Fruit fly (Drosophila melanogaster) whole organism, embryonic: ENCODE results near the gene SclA.
A peak's percentile ranks its signal among the peaks of the same experiment; 100 is the strongest.

ENCODE experiments used
- Atf6 ChIP-seq: fragments of 200-800 bp; sonication (Bioruptor generic); IDR thresholded peaks from 2 replicates; pipeline ENCODE4 v1.3.6; 2022; ENCODE audit warnings: missing biosample characterization, missing genetic modification characterization
- BtbVII ChIP-seq: fragments of 200-800 bp; sonication (Bioruptor generic); optimal IDR thresholded peaks from 3 replicates; lab custom pipeline; 2017; ENCODE audit warnings: missing biosample characterization, mild to moderate bottlenecking, missing genetic modification characterization
- Bteb2 ChIP-seq: fragments of 200-800 bp; sonication (Bioruptor generic); optimal IDR thresholded peaks from 2 replicates; lab custom pipeline; 2016; ENCODE audit warnings: missing biosample characterization, missing genetic modification characterization
- C15 ChIP-seq: fragments of 200-800 bp; sonication (Bioruptor generic); IDR thresholded peaks from 3 replicates; pipeline ENCODE4 v1.3.6; 2022; ENCODE audit warnings: missing biosample characterization, missing genetic modification characterization
- CG10209 ChIP-seq: fragments of 200-800 bp; sonication (Bioruptor generic); optimal IDR thresholded peaks from 3 replicates; lab custom pipeline; 2017; ENCODE audit warnings: missing biosample characterization, mild to moderate bottlenecking, missing genetic modification characterization, missing genetic modification reagents
- CG1024 ChIP-seq: fragments of 200-800 bp; sonication (Bioruptor generic); IDR thresholded peaks from 2 replicates; pipeline ENCODE4 v1.3.6; 2022; ENCODE audit warnings: missing biosample characterization, missing genetic modification characterization
- CG11398 ChIP-seq: fragments of 200-800 bp; sonication (Bioruptor generic); optimal IDR thresholded peaks from 2 replicates; lab custom pipeline; 2016; ENCODE audit warnings: missing biosample characterization, missing genetic modification characterization
- CG11560 ChIP-seq: fragments of 200-800 bp; sonication (Bioruptor generic); IDR thresholded peaks from 3 replicates; pipeline ENCODE4 v1.3.6; 2022; ENCODE audit warnings: missing biosample characterization, missing genetic modification characterization
- CG12391 ChIP-seq: fragments of 200-800 bp; sonication (Bioruptor generic); optimal IDR thresholded peaks from 3 replicates; lab custom pipeline; 2018; ENCODE audit warnings: missing biosample characterization, mild to moderate bottlenecking, missing genetic modification characterization, moderate library complexity
- CG14014 ChIP-seq: fragments of 200-800 bp; sonication (Bioruptor generic); IDR thresholded peaks from 2 replicates; pipeline ENCODE4 v1.3.6; 2022; ENCODE audit warnings: missing biosample characterization, missing genetic modification characterization
- CG1603 ChIP-seq: fragments of 200-800 bp; sonication (Bioruptor generic); optimal IDR thresholded peaks from 2 replicates; lab custom pipeline; 2019; ENCODE audit warnings: missing biosample characterization, mild to moderate bottlenecking, missing genetic modification characterization, moderate library complexity
- CG17912 ChIP-seq: fragments of 200-800 bp; sonication (Bioruptor generic); optimal IDR thresholded peaks from 2 replicates; lab custom pipeline; 2018; ENCODE audit warnings: missing biosample characterization, mild to moderate bottlenecking, missing genetic modification characterization
- CG2712 ChIP-seq: fragments of 200-800 bp; optimal IDR thresholded peaks from 3 replicates; lab custom pipeline; 2019; ENCODE audit warnings: missing biosample characterization, mild to moderate bottlenecking, missing genetic modification characterization, moderate library complexity
- CG3065 ChIP-seq: fragments of 200-800 bp; sonication (Bioruptor generic); optimal IDR thresholded peaks from 2 replicates; lab custom pipeline; 2016; ENCODE audit warnings: missing biosample characterization, missing genetic modification characterization
- CG31388 ChIP-seq: fragments of 200-800 bp; sonication (Bioruptor generic); optimal IDR thresholded peaks from 2 replicates; lab custom pipeline; 2016; ENCODE audit warnings: missing biosample characterization, missing genetic modification characterization
- CG32532 ChIP-seq: fragments of 200-800 bp; sonication (Bioruptor generic); IDR thresholded peaks from 2 replicates; pipeline ENCODE4 v1.3.6; 2022; ENCODE audit warnings: missing biosample characterization, missing genetic modification characterization
- CG34422 ChIP-seq: fragments of 200-800 bp; sonication (Bioruptor generic); IDR thresholded peaks from 3 replicates; pipeline ENCODE4 v1.3.6; 2022; ENCODE audit warnings: missing biosample characterization, missing genetic modification characterization
- CG3995 ChIP-seq: fragments of 200-800 bp; sonication (Bioruptor generic); optimal IDR thresholded peaks from 3 replicates; lab custom pipeline; 2016; ENCODE audit warnings: missing biosample characterization, missing genetic modification characterization
- CG4820 ChIP-seq: fragments of 200-800 bp; sonication (Bioruptor generic); optimal IDR thresholded peaks from 3 replicates; lab custom pipeline; 2016; ENCODE audit warnings: missing biosample characterization, missing genetic modification characterization
- CG7271 ChIP-seq: fragments of 200-800 bp; sonication (Bioruptor generic); optimal IDR thresholded peaks from 2 replicates; lab custom pipeline; 2018; ENCODE audit warnings: missing biosample characterization, mild to moderate bottlenecking, missing genetic modification characterization, moderate library complexity
- CG9876 ChIP-seq: fragments of 200-800 bp; sonication (Bioruptor generic); optimal IDR thresholded peaks from 2 replicates; lab custom pipeline; 2016; ENCODE audit warnings: missing biosample characterization, missing genetic modification characterization
- CTCF ChIP-seq: fragments of 200-800 bp; sonication (Bioruptor generic); optimal IDR thresholded peaks from 2 replicates; lab custom pipeline; 2017; ENCODE audit warnings: missing biosample characterization, mild to moderate bottlenecking, missing genetic modification characterization, moderate library complexity
- Camta ChIP-seq: fragments of 200-800 bp; sonication (Bioruptor generic); optimal IDR thresholded peaks from 2 replicates; lab custom pipeline; 2016; ENCODE audit warnings: missing biosample characterization, missing genetic modification characterization
- Chrac-16 ChIP-seq: fragments of 200-800 bp; sonication (Bioruptor generic); optimal IDR thresholded peaks from 3 replicates; lab custom pipeline; 2016; ENCODE audit warnings: missing biosample characterization, missing genetic modification characterization
- D ChIP-seq, 2 experiments: fragments of 200-800 bp in 1 of 2; fragments of >200 bp in 1 of 2; sonication (Bioruptor generic) in 1 of 2; optimal IDR thresholded peaks; 2 replicates in 1 of 2; 3 replicates in 1 of 2; lab custom pipeline; 2017; ENCODE audit warnings: mild to moderate bottlenecking in 1 of 2, missing biosample characterization in 1 of 2, missing genetic modification characterization in 1 of 2, missing genetic modification reagents in 1 of 2
- Ets65A ChIP-seq: fragments of 200-800 bp; sonication (Bioruptor generic); peaks from one replicate; lab custom pipeline; 2016; ENCODE audit warnings: missing biosample characterization, missing genetic modification characterization
- Fer2 ChIP-seq: fragments of 200-800 bp; sonication (Bioruptor generic); optimal IDR thresholded peaks from 2 replicates; lab custom pipeline; 2018; ENCODE audit warnings: missing biosample characterization, mild to moderate bottlenecking, missing genetic modification characterization, moderate library complexity
- Fer3 ChIP-seq: fragments of 200-800 bp; sonication (Bioruptor generic); optimal IDR thresholded peaks from 2 replicates; lab custom pipeline; 2018; ENCODE audit warnings: missing biosample characterization, mild to moderate bottlenecking, missing genetic modification characterization, moderate library complexity
- H2.0 ChIP-seq: fragments of 200-800 bp; sonication (Bioruptor generic); IDR thresholded peaks from 2 replicates; pipeline ENCODE4 v1.3.6; 2022; ENCODE audit warnings: missing biosample characterization, missing genetic modification characterization
- Hsf ChIP-seq: fragments of 200-800 bp; sonication (Bioruptor generic); optimal IDR thresholded peaks from 3 replicates; lab custom pipeline; 2016; ENCODE audit warnings: missing biosample characterization, missing genetic modification characterization
- Mad ChIP-seq: fragments of 200-800 bp; sonication (Bioruptor generic); optimal IDR thresholded peaks from 2 replicates; lab custom pipeline; 2016; ENCODE audit warnings: missing biosample characterization, missing genetic modification characterization
- Meics ChIP-seq: fragments of 200-800 bp; sonication (Bioruptor generic); optimal IDR thresholded peaks from 2 replicates; lab custom pipeline; 2017; ENCODE audit warnings: missing biosample characterization, mild to moderate bottlenecking, missing genetic modification characterization
- Myb ChIP-seq: fragments of 200-800 bp; sonication (Bioruptor generic); optimal IDR thresholded peaks from 2 replicates; lab custom pipeline; 2016; ENCODE audit warnings: missing biosample characterization, missing genetic modification characterization
- Optix ChIP-seq: fragments of 200-800 bp; sonication (Bioruptor generic); IDR thresholded peaks from 3 replicates; pipeline ENCODE4 v1.3.6; 2022; ENCODE audit warnings: missing biosample characterization, missing genetic modification characterization
- Rx ChIP-seq: fragments of 200-800 bp; sonication (Bioruptor generic); IDR thresholded peaks from 2 replicates; pipeline ENCODE4 v1.3.6; 2022; ENCODE audit warnings: missing biosample characterization, missing genetic modification characterization
- Spps ChIP-seq: fragments of 200-800 bp; sonication (Bioruptor generic); optimal IDR thresholded peaks from 2 replicates; lab custom pipeline; 2018; ENCODE audit warnings: missing biosample characterization, mild to moderate bottlenecking, missing genetic modification characterization
- Stat92E ChIP-seq, 3 experiments: fragments of >200 bp in 2 of 3; fragments of 200-800 bp in 1 of 3; sonication (Bioruptor generic) in 1 of 3; optimal IDR thresholded peaks; 2 replicates each; lab custom pipeline; 2017 to 2019; ENCODE audit warnings: missing biosample characterization in 3 of 3, missing genetic modification characterization in 3 of 3, mild to moderate bottlenecking in 1 of 3, moderate library complexity in 1 of 3
- chinmo ChIP-seq: fragments of 200-800 bp; sonication (Bioruptor generic); IDR thresholded peaks from 4 replicates; pipeline ENCODE4 v1.3.6; 2022; ENCODE audit warnings: missing biosample characterization, missing genetic modification characterization; ENCODE audit not compliant: partially characterized antibody
- gem ChIP-seq: fragments of 200-800 bp; sonication (Bioruptor generic); optimal IDR thresholded peaks from 2 replicates; lab custom pipeline; 2019; ENCODE audit warnings: missing biosample characterization, mild to moderate bottlenecking, missing genetic modification characterization, moderate library complexity
- lbe ChIP-seq: fragments of 200-800 bp; sonication (Bioruptor generic); optimal IDR thresholded peaks from 2 replicates; lab custom pipeline; 2016; ENCODE audit warnings: missing biosample characterization, mild to moderate bottlenecking, missing genetic modification characterization
- lola ChIP-seq, 3 experiments: fragments of >200 bp in 2 of 3; fragments of 200-800 bp in 1 of 3; sonication (Bioruptor generic) in 1 of 3; optimal IDR thresholded peaks; 2 replicates each; lab custom pipeline; 2017 to 2019; ENCODE audit warnings: missing biosample characterization in 3 of 3, missing genetic modification characterization in 3 of 3, mild to moderate bottlenecking in 1 of 3, moderate library complexity in 1 of 3
- otp ChIP-seq: fragments of 200-800 bp; sonication (Bioruptor generic); IDR thresholded peaks from 3 replicates; pipeline ENCODE4, ENCODE4 v1.3.6; 2022; ENCODE audit warnings: missing biosample characterization, missing genetic modification characterization
- pb ChIP-seq: fragments of 200-800 bp; sonication (Bioruptor generic); optimal IDR thresholded peaks from 3 replicates; lab custom pipeline; 2016; ENCODE audit warnings: missing biosample characterization, missing genetic modification characterization
- pita ChIP-seq: fragments of 200-800 bp; sonication (Bioruptor generic); optimal IDR thresholded peaks from 2 replicates; lab custom pipeline; 2017; ENCODE audit warnings: missing biosample characterization, mild to moderate bottlenecking, missing genetic modification characterization
- pnt ChIP-seq: fragments of 200-800 bp; sonication (Bioruptor generic); optimal IDR thresholded peaks from 3 replicates; lab custom pipeline; 2016; ENCODE audit warnings: missing biosample characterization, missing genetic modification characterization
- row ChIP-seq: fragments of 200-800 bp; sonication (Bioruptor generic); IDR thresholded peaks from 3 replicates; pipeline ENCODE4 v1.3.6; 2022; ENCODE audit warnings: missing biosample characterization, missing genetic modification characterization
- toy ChIP-seq: fragments of 200-800 bp; sonication (Bioruptor generic); IDR thresholded peaks from 2 replicates; pipeline ENCODE4 v1.3.6; 2022; ENCODE audit warnings: missing biosample characterization, missing genetic modification characterization
- trem ChIP-seq: fragments of 200-800 bp; optimal IDR thresholded peaks from 3 replicates; lab custom pipeline; 2019; ENCODE audit warnings: missing biosample characterization, mild to moderate bottlenecking, missing genetic modification characterization, moderate library complexity
- tx ChIP-seq: fragments of 200-800 bp; sonication (Bioruptor generic); optimal IDR thresholded peaks from 2 replicates; lab custom pipeline; 2016; ENCODE audit warnings: missing biosample characterization, missing genetic modification characterization
- wek ChIP-seq: fragments of 200-800 bp; sonication (Bioruptor generic); optimal IDR thresholded peaks from 3 replicates; lab custom pipeline; 2018; ENCODE audit warnings: missing biosample characterization, mild to moderate bottlenecking, missing genetic modification characterization, moderate library complexity
- zfh2 ChIP-seq: fragments of 200-800 bp; sonication (Bioruptor generic); optimal IDR thresholded peaks from 2 replicates; lab custom pipeline; 2016; ENCODE audit warnings: missing biosample characterization, missing genetic modification characterization

The SclA gene

DNA sequence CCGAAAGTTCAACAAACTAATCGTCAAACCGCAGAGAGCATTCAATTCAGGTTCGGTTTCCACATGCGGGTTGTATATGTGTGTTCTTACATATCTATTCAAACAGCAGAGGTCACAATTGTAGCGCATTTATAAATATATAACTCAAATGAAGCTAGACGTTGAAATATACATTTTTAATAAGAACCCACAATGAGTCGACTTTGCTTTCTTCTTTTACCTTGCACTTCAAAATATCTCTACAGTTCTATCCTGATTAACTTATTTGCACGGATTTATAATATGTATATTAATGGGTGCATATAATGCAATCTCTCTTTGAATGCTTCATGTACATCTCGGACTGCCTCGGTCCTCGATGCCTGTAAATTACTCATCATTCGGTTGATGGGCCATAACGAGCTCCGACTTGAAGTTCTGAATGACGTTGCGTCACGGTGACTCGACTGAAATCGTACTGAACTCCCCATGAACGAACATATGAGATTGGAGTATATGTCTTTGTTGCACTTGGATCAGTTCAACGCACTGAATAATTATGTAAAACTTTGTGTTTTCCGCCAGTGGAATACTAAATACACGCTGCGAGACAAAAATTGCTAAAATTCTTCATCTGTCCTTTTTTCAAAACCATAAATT lies 19.3 kb upstream of the SclA start (continued):
- TF ChIP-seq trem, result peak; percentile 24
- no peak for TF ChIP-seq chinmo (GFP tag; lab: Robert Waterston, UW)
- TF ChIP-seq CG11398 (GFP tag; lab: Kevin White, UChicago), result no peak
- TF ChIP-seq D (optimal IDR thresholded peaks at IDR 0.05; lab: Kevin White, UChicago), result no peak
- peak; percentile 54 for TF ChIP-seq D (GFP tag; optimal IDR thresholded peaks at IDR 0.05; lab: Kevin White, UChicago)
- TF ChIP-seq Ets65A, result no peak
- no peak for TF ChIP-seq pita
- no peak for TF ChIP-seq CG1024 (GFP tag; lab: Robert Waterston, UW)
- TF ChIP-seq CTCF, result no peak
- TF ChIP-seq CG7271 (tag; lab: Kevin White, UChicago), result no peak
- no peak for TF ChIP-seq C15 (GFP tag; lab: Robert Waterston, UW)
- TF ChIP-seq CG32532 (GFP tag; lab: Robert Waterston, UW), result no peak
- TF ChIP-seq Rx (GFP tag; lab: Robert Waterston, UW), result no peak
- peak; percentile 11 for TF ChIP-seq CG1603
- TF ChIP-seq CG9876 (GFP tag; lab: Kevin White, UChicago), result no peak
- no peak for TF ChIP-seq CG11560 (tag; lab: Robert Waterston, UW)
- TF ChIP-seq Hsf, result no peak
- TF ChIP-seq Meics (GFP tag; lab: Kevin White, UChicago), result no peak
- TF ChIP-seq Stat92E (GFP tag; optimal IDR thresholded peaks at IDR 0.05; lab: Kevin White, UChicago), result peak in 1 of 3 experiments; percentile 5
- peak; percentile 64 for TF ChIP-seq gem (tag; lab: Kevin White, UChicago)
- TF ChIP-seq row (GFP tag; lab: Robert Waterston, UW), result peak; percentile 42; the same call in 1 of the 3 replicates
- TF ChIP-seq CG10209 (GFP tag; lab: Kevin White, UChicago), result peak; percentile 13
- TF ChIP-seq toy (GFP tag; lab: Robert Waterston, UW), result no peak
- no peak for TF ChIP-seq H2.0 (GFP tag; lab: Robert Waterston, UW)
- no peak for TF ChIP-seq CG17912 (GFP tag; lab: Kevin White, UChicago)
- no peak for TF ChIP-seq Optix
- peak; percentile 61 for TF ChIP-seq CG2712 (tag; lab: Kevin White, UChicago)
- no peak for TF ChIP-seq Fer3 (tag; lab: Kevin White, UChicago)
- TF ChIP-seq lbe (GFP tag; lab: Kevin White, UChicago), result peak; percentile 36
- peak in 1 of 3 experiments; percentile 56 for TF ChIP-seq lola (GFP tag; optimal IDR thresholded peaks at IDR 0.05; lab: Kevin White, UChicago)
- TF ChIP-seq Chrac-16 (GFP tag; lab: Kevin White, UChicago), result no peak
- TF ChIP-seq otp (GFP tag; lab: Robert Waterston, UW), result no peak
- no peak for TF ChIP-seq tx (GFP tag; lab: Kevin White, UChicago)
- TF ChIP-seq Bteb2 (GFP tag; lab: Kevin White, UChicago), result no peak
- no peak for TF ChIP-seq Mad (GFP tag; lab: Kevin White, UChicago)
- TF ChIP-seq pb (GFP tag; lab: Kevin White, UChicago), result no peak
- no peak for TF ChIP-seq Myb
- TF ChIP-seq wek, result no peak
- TF ChIP-seq Fer2 (tag; lab: Kevin White, UChicago), result no peak
- TF ChIP-seq CG12391, result peak; percentile 32
- peak; percentile 25; the same call in 1 of the 2 replicates for TF ChIP-seq Atf6 (GFP tag; lab: Robert Waterston, UW)
- no peak for TF ChIP-seq CG3065
- TF ChIP-seq CG4820 (GFP tag; lab: Kevin White, UChicago), result no peak
- no peak for TF ChIP-seq BtbVII (GFP tag; lab: Kevin White, UChicago)
- no peak for TF ChIP-seq CG34422 (GFP tag; lab: Robert Waterston, UW)
- no peak for TF ChIP-seq CG31388 (GFP tag; lab: Kevin White, UChicago)
- TF ChIP-seq Camta, result no peak
- peak; percentile 22 for TF ChIP-seq Spps (tag; lab: Kevin White, UChicago)
- no peak for TF ChIP-seq CG14014 (GFP tag; lab: Robert Waterston, UW)
- TF ChIP-seq CG3995, result no peak
- no peak for TF ChIP-seq pnt (GFP tag; lab: Kevin White, UChicago)
- no peak for TF ChIP-seq zfh2 (GFP tag; lab: Kevin White, UChicago)
